Worm (Caenorhabditis elegans): ENCODE data around the gene sre-29.

DNA sequence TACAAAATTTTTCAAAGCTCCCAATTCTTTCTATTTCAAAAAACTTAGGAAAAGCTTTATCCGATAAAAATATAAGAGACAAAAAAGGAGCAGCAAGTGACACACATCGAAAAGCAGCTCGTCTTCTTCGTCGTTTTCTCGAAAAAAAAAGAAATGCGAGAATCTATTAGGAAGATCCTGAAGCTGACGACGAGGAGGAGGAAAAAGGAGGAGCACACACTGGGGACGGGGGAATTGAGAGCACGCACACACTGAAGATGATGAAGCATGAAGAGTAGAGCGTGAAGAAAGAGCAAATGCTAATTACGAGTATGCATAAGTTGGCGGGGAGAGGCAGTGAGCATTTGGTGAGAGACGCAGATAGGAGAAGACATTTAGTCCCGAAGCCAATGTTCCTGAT is 27.8 kb downstream of the sre-29 start:
- TF ChIP-seq W03F9.2 (tag; optimal IDR thresholded peaks at IDR 0.05) (no peak), dao-5 (tag; optimal IDR thresholded peaks at IDR 0.05) (no peak), him-1 (tag; optimal IDR thresholded peaks at IDR 0.05) (no peak)
